Worm (Caenorhabditis elegans): ENCODE measurements around the gene C35D10.12.

Gene C35D10.12

DNA sequence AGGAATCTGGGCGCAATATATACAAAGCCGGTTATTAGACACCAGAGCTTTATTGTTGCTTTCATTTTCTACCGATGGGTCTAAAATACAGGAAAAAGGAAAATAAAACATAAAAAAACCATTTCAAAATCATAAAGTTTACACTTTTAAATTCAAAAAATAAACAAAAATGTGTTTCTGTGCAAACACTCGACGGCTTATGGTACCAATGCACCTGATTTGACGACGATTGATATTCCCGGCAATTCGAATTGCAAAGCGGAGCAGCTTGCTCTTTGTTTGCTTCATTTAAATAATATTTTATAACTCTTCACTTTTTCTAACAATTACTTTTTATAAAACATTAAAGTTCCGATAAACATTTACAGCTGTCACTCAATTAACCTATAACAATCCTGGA lies 24.4 kb downstream of the C35D10.12 start, which contains the start of gene F26A1.1:
F26A1.1 (plus strand) TSS at position 369 of the 400 bp plus-strand sequence.
- peak; percentile 50 for TF ChIP-seq mes-2 (tag; optimal IDR thresholded peaks at IDR 0.05; ENCODE audit: poor library complexity, severe bottlenecking)
- no peak for TF ChIP-seq nhr-48 (tag; optimal IDR thresholded peaks at IDR 0.05)
- TF ChIP-seq mdt-29 (GFP tag; IDR thresholded peaks at IDR 0.05) = no peak
- TF ChIP-seq lin-38 (GFP tag; IDR thresholded peaks at IDR 0.05) = no peak; the same call in 1 of the 2 replicates
- TF ChIP-seq snpc-4 (tag; optimal IDR thresholded peaks at IDR 0.05) = no peak
- no peak for TF ChIP-seq daf-16 (GFP tag; optimal IDR thresholded peaks at IDR 0.05)
- peak; percentile 6 for TF ChIP-seq daf-16 (tag; optimal IDR thresholded peaks at IDR 0.05)
- TF ChIP-seq Y75B8A.6 (GFP tag; IDR thresholded peaks at IDR 0.05) = no peak
- TF ChIP-seq lsy-2 (tag; optimal IDR thresholded peaks at IDR 0.05) = peak in 1 of 2 experiments; percentile 63
- peak; percentile 70 for TF ChIP-seq dpl-1 (GFP tag; optimal IDR thresholded peaks at IDR 0.05)
- TF ChIP-seq hmg-1.1 (GFP tag; IDR thresholded peaks at IDR 0.05) = no peak
- no peak for TF ChIP-seq nhr-77 (tag; optimal IDR thresholded peaks at IDR 0.05)
- TF ChIP-seq Y5F2A.4 (GFP tag; optimal IDR thresholded peaks at IDR 0.05) = no peak
- no peak for TF ChIP-seq ctbp-1 (GFP tag; IDR thresholded peaks at IDR 0.05)

- TF ChIP-seq lir-3 (tag; optimal IDR thresholded peaks at IDR 0.05) = no peak
- peak; percentile 64 for TF ChIP-seq aha-1 (tag)
- no peak for TF ChIP-seq nhr-237 (tag; optimal IDR thresholded peaks at IDR 0.05)
- no peak for TF ChIP-seq pqm-1 (tag; optimal IDR thresholded peaks at IDR 0.05)
- TF ChIP-seq nhr-48 (tag; optimal IDR thresholded peaks at IDR 0.05) = no peak
- TF ChIP-seq dmd-6 (GFP tag; IDR thresholded peaks at IDR 0.05) = peak; percentile 11; the same call in 1 of the 2 replicates
- no peak for TF ChIP-seq unc-39 (tag; optimal IDR thresholded peaks at IDR 0.05)
- no peak for TF ChIP-seq F44E2.7 (GFP tag; IDR thresholded peaks at IDR 0.05)
- TF ChIP-seq dmd-8 (GFP tag; IDR thresholded peaks at IDR 0.05) = no peak
- TF ChIP-seq lin-39 (tag; optimal IDR thresholded peaks at IDR 0.05) = no peak
- TF ChIP-seq dve-1 (tag; optimal IDR thresholded peaks at IDR 0.05; ENCODE audit: insufficient read depth) = no peak
- no peak for TF ChIP-seq ces-1 (GFP tag; optimal IDR thresholded peaks at IDR 0.05)
- TF ChIP-seq hlh-30 (tag; optimal IDR thresholded peaks at IDR 0.05; ENCODE audit: insufficient read depth) = peak; percentile 86
These were observed 24.8 kb downstream of the C35D10.12 start, which contains the start of gene nonu-1 for ce11 chrIII:4849739-4850138. Gene nonu-1, minus strand, starts transcription at chrIII:4849907.

DNA sequence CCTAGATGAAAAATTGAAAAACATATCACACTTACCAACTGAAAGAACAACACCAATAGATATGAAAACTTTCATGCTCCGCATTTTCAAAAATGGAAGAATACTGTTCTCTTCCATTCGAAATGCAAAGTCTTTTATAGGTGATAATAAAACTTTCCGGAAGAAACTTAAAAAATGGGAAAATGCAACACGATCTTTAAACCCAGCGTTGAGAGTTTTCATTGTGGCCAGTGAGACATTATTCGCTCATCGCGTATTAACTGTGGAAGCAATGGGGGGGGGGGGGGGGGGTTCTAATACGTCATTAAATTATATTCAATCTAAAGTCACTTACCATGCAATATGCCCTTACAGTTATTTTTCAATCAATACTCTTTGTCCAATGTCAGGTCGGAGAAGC lies 30.2 kb downstream of the C35D10.12 start, which contains the start of the genes clec-157 and fkh-5:
clec-157 (minus strand) TSS at position 101 of the 400 bp plus-strand sequence.
fkh-5 (plus strand) TSS at position 336 of the 400 bp plus-strand sequence.
- TF ChIP-seq dpl-1 (GFP tag; optimal IDR thresholded peaks at IDR 0.05) (no peak), hmg-1.1 (GFP tag; IDR thresholded peaks at IDR 0.05) (no peak), nhr-41 (GFP tag; IDR thresholded peaks at IDR 0.05) (no peak), sdz-12 (GFP tag; optimal IDR thresholded peaks at IDR 0.05) (no peak), unc-62 (GFP tag; optimal IDR thresholded peaks at IDR 0.05 in 1 of 2) (peak in 1 of 2 experiments; percentile 63), unc-62 (tag; optimal IDR thresholded peaks at IDR 0.05) (no peak), lsy-2 (tag; optimal IDR thresholded peaks at IDR 0.05) (no peak)

DNA sequence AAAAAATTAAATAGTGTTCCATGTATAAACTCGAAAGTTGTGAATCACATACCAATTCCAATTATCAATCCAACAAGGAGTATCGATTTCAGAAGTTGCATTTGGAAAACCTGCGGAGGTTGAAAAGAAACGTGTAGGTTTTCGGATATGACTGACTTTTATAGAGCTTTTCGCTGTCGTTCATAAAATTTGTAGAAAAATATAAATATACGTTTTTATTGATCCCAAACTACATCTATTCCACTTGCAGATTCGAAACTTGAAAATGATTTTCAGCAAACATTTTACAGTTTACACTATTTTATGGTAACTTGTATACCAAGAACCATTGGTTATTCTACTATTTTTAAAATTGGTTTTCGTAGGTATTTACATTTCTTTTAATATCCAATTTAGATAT lies 32.4 kb downstream of the C35D10.12 start, which contains the start of gene clec-156:
clec-156 (minus strand) TSS at position 101 of the 400 bp plus-strand sequence.
- TF ChIP-seq unc-62 (GFP tag; optimal IDR thresholded peaks at IDR 0.05 in 1 of 2) (peak in 1 of 2 experiments; percentile 51), unc-62 (tag; optimal IDR thresholded peaks at IDR 0.05) (no peak), aha-1 (tag) (no peak)

DNA sequence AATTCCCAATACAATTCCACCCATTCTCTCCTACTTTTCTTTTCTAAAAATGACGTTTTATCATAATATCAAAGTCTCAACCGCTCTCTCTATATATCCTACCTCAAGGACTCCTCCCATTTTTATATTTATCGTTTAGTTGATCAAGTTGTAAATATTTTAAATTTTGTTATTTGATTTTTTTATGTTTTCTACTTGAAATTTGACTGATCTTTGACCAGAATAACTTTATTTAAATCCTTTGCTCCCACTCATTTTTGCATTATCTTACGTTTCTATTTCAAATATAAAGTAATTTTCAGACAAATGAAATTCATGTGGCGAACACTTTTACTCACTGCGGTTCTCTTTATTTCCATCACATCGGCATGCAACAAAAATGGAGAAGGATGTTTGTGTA lies 37.1 kb downstream of the C35D10.12 start, which contains the start of the genes acbp-7 and F26A1.19:
acbp-7 (plus strand) TSS at position 301 of the 400 bp plus-strand sequence.
F26A1.19 (plus strand) TSS at position 303 of the 400 bp plus-strand sequence.
- no peak for TF ChIP-seq F37D6.2 (tag; optimal IDR thresholded peaks at IDR 0.05)
- TF ChIP-seq lin-29 (GFP tag; IDR thresholded peaks at IDR 0.05) = no peak
- TF ChIP-seq zip-2 (tag; optimal IDR thresholded peaks at IDR 0.05) = no peak
- TF ChIP-seq madf-9 (GFP tag; conservative IDR thresholded peaks at IDR 0.05) = no peak
- no peak for TF ChIP-seq lir-3 (tag; optimal IDR thresholded peaks at IDR 0.05)
- no peak for TF ChIP-seq ces-1 (GFP tag; optimal IDR thresholded peaks at IDR 0.05)
- TF ChIP-seq nhr-10 (tag; optimal IDR thresholded peaks at IDR 0.05) = no peak
